Fruit fly (Drosophila melanogaster): ENCODE measurements around the gene Pop4.

The Pop4 gene

dm6 chr3L:8005770-8006169 is 27.3 kb upstream of the Pop4 start:
- TF ChIP-seq psq (GFP tag; optimal IDR thresholded peaks at IDR 0.05) (no peak), pan (optimal IDR thresholded peaks at IDR 0.05) (no peak), jim (GFP tag; optimal IDR thresholded peaks at IDR 0.05) (no peak), Hnf4 (GFP tag; optimal IDR thresholded peaks at IDR 0.05) (no peak), br (GFP tag; optimal IDR thresholded peaks at IDR 0.05) (no peak), foxo (GFP tag; optimal IDR thresholded peaks at IDR 0.05) (no peak), woc (GFP tag; optimal IDR thresholded peaks at IDR 0.05) (no peak), Vsx2 (GFP tag; optimal IDR thresholded peaks at IDR 0.05; ENCODE audit: partially characterized antibody) (no peak), Hr78 (GFP tag; optimal IDR thresholded peaks at IDR 0.05) (no peak), Abd-B (GFP tag; optimal IDR thresholded peaks at IDR 0.05) (no peak), Mio (GFP tag; optimal IDR thresholded peaks at IDR 0.05) (no peak)

dm6 chr3L:8001057-8001597 is 22.7 kb upstream of the Pop4 start:
- TF ChIP-seq h (GFP tag; optimal IDR thresholded peaks at IDR 0.05) (no peak), Jra (GFP tag; optimal IDR thresholded peaks at IDR 0.05) (no peak), Mio (GFP tag; optimal IDR thresholded peaks at IDR 0.05) (no peak), woc (GFP tag; optimal IDR thresholded peaks at IDR 0.05) (no peak), Myc (optimal IDR thresholded peaks at IDR 0.05) (no peak), N (GFP tag; optimal IDR thresholded peaks at IDR 0.05) (no peak), HLH106 (tag; optimal IDR thresholded peaks at IDR 0.05) (no peak), rgr (GFP tag; optimal IDR thresholded peaks at IDR 0.05) (no peak), Hr78 (GFP tag; optimal IDR thresholded peaks at IDR 0.05) (no peak), usp (GFP tag; optimal IDR thresholded peaks at IDR 0.05) (no peak), sage (GFP tag; optimal IDR thresholded peaks at IDR 0.05) (no peak), lola (GFP tag; optimal IDR thresholded peaks at IDR 0.05) (no peak), Dif (GFP tag; optimal IDR thresholded peaks at IDR 0.05; ENCODE audit: partially characterized antibody) (no peak), CrebA (GFP tag; optimal IDR thresholded peaks at IDR 0.05; ENCODE audit: borderline replicate concordance) (no peak), OdsH (GFP tag; optimal IDR thresholded peaks at IDR 0.05) (no peak)

dm6 chr3L:7999933-8000332 is 21.5 kb upstream of the Pop4 start:
- TF ChIP-seq sage (GFP tag; optimal IDR thresholded peaks at IDR 0.05) (no peak), Hr83 (GFP tag; optimal IDR thresholded peaks at IDR 0.05; ENCODE audit: poor library complexity, severe bottlenecking) (no peak), Myc (optimal IDR thresholded peaks at IDR 0.05) (no peak), CG9705 (GFP tag; optimal IDR thresholded peaks at IDR 0.05) (no peak), OdsH (GFP tag; optimal IDR thresholded peaks at IDR 0.05) (no peak), N (GFP tag; optimal IDR thresholded peaks at IDR 0.05) (no peak), h (GFP tag; optimal IDR thresholded peaks at IDR 0.05) (no peak), Rel (GFP tag; optimal IDR thresholded peaks at IDR 0.05) (no peak), Rel (tag; optimal IDR thresholded peaks at IDR 0.05) (no peak), Vsx2 (GFP tag; optimal IDR thresholded peaks at IDR 0.05; ENCODE audit: partially characterized antibody) (no peak), HLH106 (tag; optimal IDR thresholded peaks at IDR 0.05) (no peak), lola (GFP tag; optimal IDR thresholded peaks at IDR 0.05) (no peak), fru (GFP tag; optimal IDR thresholded peaks at IDR 0.05) (no peak), Sp1 (GFP tag; optimal IDR thresholded peaks at IDR 0.05) (no peak), jim (GFP tag; optimal IDR thresholded peaks at IDR 0.05) (no peak), GATAd (GFP tag; optimal IDR thresholded peaks at IDR 0.05) (no peak), Dif (GFP tag; optimal IDR thresholded peaks at IDR 0.05; ENCODE audit: partially characterized antibody) (no peak), Abd-B (GFP tag; optimal IDR thresholded peaks at IDR 0.05) (no peak), dl (GFP tag; optimal IDR thresholded peaks at IDR 0.05; ENCODE audit: insufficient read depth in 1 of 2, partially characterized antibody in 2 of 2) (no peak), Mio (GFP tag; optimal IDR thresholded peaks at IDR 0.05) (no peak), Jra (GFP tag; optimal IDR thresholded peaks at IDR 0.05) (no peak)

- TF ChIP-seq CrebA (GFP tag; optimal IDR thresholded peaks at IDR 0.05; ENCODE audit: borderline replicate concordance) (no peak), Dif (GFP tag; optimal IDR thresholded peaks at IDR 0.05; ENCODE audit: partially characterized antibody) (no peak), usp (GFP tag; optimal IDR thresholded peaks at IDR 0.05) (no peak), sage (GFP tag; optimal IDR thresholded peaks at IDR 0.05) (no peak), tai (GFP tag; optimal IDR thresholded peaks at IDR 0.05) (no peak), ey (GFP tag; optimal IDR thresholded peaks at IDR 0.05) (no peak), Mio (GFP tag; optimal IDR thresholded peaks at IDR 0.05) (no peak), dmrt93B (GFP tag; optimal IDR thresholded peaks at IDR 0.05) (no peak), woc (GFP tag; optimal IDR thresholded peaks at IDR 0.05) (no peak), lola (GFP tag; optimal IDR thresholded peaks at IDR 0.05) (no peak), sv (GFP tag; optimal IDR thresholded peaks at IDR 0.05) (no peak), dsf (GFP tag; optimal IDR thresholded peaks at IDR 0.05; ENCODE audit: borderline replicate concordance) (no peak), Dfd (GFP tag; optimal IDR thresholded peaks at IDR 0.05) (no peak), dl (GFP tag; optimal IDR thresholded peaks at IDR 0.05; ENCODE audit: insufficient read depth in 1 of 2, partially characterized antibody in 2 of 2) (no peak), OdsH (GFP tag; optimal IDR thresholded peaks at IDR 0.05) (no peak), br (GFP tag; optimal IDR thresholded peaks at IDR 0.05) (no peak)
Measured at dm6 chr3L:7996364-7996763, 17.9 kb upstream of the Pop4 start.

Measured in whole organism, wandering third instar larva.